Worm (Caenorhabditis elegans): Measurements from ENCODE around the gene chst-1.

The chst-1 gene

DNA sequence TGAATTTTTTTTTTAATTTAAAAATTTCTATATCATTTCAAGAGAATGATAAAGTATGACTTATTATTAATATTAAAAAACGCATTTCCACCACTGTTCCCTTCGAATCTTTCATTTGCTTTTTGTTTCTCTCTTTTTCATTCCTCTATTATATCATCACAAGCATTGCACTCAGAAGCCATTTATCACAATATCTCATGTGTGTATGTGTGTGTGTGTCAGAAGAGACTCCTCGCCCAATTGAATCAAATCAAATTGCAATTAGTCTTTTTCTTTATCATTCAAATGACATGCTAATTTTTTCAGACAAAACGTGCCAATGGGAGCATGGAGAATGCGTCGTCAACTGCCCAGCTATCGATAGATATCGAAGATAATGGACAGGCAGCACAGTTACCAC is 9.4 kb upstream of the chst-1 start, which contains the start of gene unc-105:
Gene unc-105 (plus strand): TSS at position 301 of the 400 bp plus-strand sequence.
- TF ChIP-seq cebp-2 (GFP tag; IDR thresholded peaks at IDR 0.05) (no peak), tbp1 (GFP tag; optimal IDR thresholded peaks at IDR 0.05) (no peak), dox-1 (GFP tag; IDR thresholded peaks at IDR 0.05) (no peak), B0261.1 (tag; optimal IDR thresholded peaks at IDR 0.05) (no peak), chd-7 (tag; optimal IDR thresholded peaks at IDR 0.05) (no peak), snpc-4 (GFP tag; optimal IDR thresholded peaks at IDR 0.05) (no peak), snpc-4 (tag; optimal IDR thresholded peaks at IDR 0.05) (no peak), nfyb-1 (GFP tag; IDR thresholded peaks at IDR 0.05) (no peak), ceh-58 (GFP tag; IDR thresholded peaks at IDR 0.05) (no peak), nhr-179 (tag; optimal IDR thresholded peaks at IDR 0.05) (no peak), dpff-1 (tag; optimal IDR thresholded peaks at IDR 0.05) (no peak), athp-1 (tag; optimal IDR thresholded peaks at IDR 0.05) (no peak), ceh-27 (GFP tag; optimal IDR thresholded peaks at IDR 0.05) (no peak), hlh-26 (GFP tag; conservative IDR thresholded peaks at IDR 0.05) (no peak), madf-6 (GFP tag; IDR thresholded peaks at IDR 0.05) (no peak), ceh-91 (GFP tag; IDR thresholded peaks at IDR 0.05) (no peak), lag-1 (GFP tag; IDR thresholded peaks at IDR 0.05) (no peak), egrh-3 (GFP tag; IDR thresholded peaks at IDR 0.05) (no peak), F37B4.10 (GFP tag; IDR thresholded peaks at IDR 0.05) (no peak), aptf-3 (GFP tag; IDR thresholded peaks at IDR 0.05) (no peak), mcd-1 (GFP tag; IDR thresholded peaks at IDR 0.05) (no peak)

DNA sequence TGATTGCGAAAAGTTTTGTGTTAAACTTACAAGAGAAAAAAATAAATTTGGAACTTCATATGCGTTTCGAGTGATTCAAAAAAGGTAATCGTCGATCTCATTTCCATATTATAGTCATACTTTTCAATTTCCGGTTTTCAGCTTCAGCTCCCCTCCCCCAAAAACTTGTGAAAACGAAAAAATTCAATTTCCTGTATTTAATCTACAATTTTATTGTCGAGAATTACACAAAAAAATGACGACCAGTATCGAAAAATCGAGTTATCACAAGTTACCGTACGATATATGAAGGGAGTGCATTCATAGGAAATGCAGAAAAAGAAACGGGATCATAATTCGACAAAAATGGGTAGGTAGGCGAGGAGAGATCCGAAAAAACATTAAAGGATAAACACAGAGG is 5.3 kb upstream of the chst-1 start, which contains the start of gene lron-4:
Gene lron-4 (minus strand): TSS at position 101 of the 400 bp plus-strand sequence.
- TF ChIP-seq B0035.1 (tag; optimal IDR thresholded peaks at IDR 0.05) (no peak), F39B2.1 (GFP tag; IDR thresholded peaks at IDR 0.05) (no peak), zfh-2 (GFP tag; conservative IDR thresholded peaks at IDR 0.05) (no peak), egrh-3 (GFP tag; IDR thresholded peaks at IDR 0.05) (no peak), unc-62 (GFP tag; optimal IDR thresholded peaks at IDR 0.05) (no peak), lsl-1 (GFP tag; optimal IDR thresholded peaks at IDR 0.05) (no peak), cebp-2 (GFP tag; IDR thresholded peaks at IDR 0.05) (no peak), snpc-1.3 (tag; optimal IDR thresholded peaks at IDR 0.05; ENCODE audit: insufficient read depth) (no peak), ZK185.1 (tag; optimal IDR thresholded peaks at IDR 0.05; ENCODE audit: poor library complexity, severe bottlenecking) (no peak), Y95B8A.8 (GFP tag; IDR thresholded peaks at IDR 0.05) (no peak), B0261.1 (tag; optimal IDR thresholded peaks at IDR 0.05) (no peak), efl-1 (GFP tag; optimal IDR thresholded peaks at IDR 0.05) (no peak), ztf-18 (tag; optimal IDR thresholded peaks at IDR 0.05) (no peak), rec-8 (tag; optimal IDR thresholded peaks at IDR 0.05) (no peak), bed-2 (GFP tag; IDR thresholded peaks at IDR 0.05) (no peak), pha-4 (tag; optimal IDR thresholded peaks at IDR 0.05) (no peak), tlf-1 (GFP tag; optimal IDR thresholded peaks at IDR 0.05) (no peak), B0019.2 (GFP tag; conservative IDR thresholded peaks at IDR 0.05) (no peak), Y53G8AR.9 (GFP tag; conservative IDR thresholded peaks at IDR 0.05) (no peak), repo-1 (tag; optimal IDR thresholded peaks at IDR 0.05) (no peak)

DNA sequence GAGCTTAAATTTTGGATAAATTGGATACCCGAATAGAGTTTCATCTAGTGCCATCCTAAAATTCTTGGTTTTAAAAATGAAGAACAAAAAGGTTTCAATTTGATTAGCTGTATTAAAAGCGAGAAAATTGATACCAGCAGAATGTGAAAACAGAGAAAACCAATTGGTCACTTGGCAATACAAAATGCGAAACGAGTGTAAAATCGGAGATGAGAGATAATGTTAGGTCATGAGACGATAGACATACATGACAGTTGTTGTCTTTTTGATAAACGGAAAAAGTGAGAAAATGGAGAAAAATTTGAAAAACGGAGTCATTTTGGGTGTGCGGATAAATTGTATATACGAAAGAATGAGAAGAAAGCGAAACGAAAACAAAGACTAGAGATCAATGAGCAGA is 1.8 kb downstream of the chst-1 start, which contains the start of gene sfxn-5:
Gene sfxn-5 (minus strand): TSS at position 55 of the 400 bp plus-strand sequence.
- TF ChIP-seq unc-130 (GFP tag; optimal IDR thresholded peaks at IDR 0.05) (no peak), akir-1 (GFP tag; optimal IDR thresholded peaks at IDR 0.05) (no peak), nhr-80 (tag; optimal IDR thresholded peaks at IDR 0.05) (peak; percentile 49), hmg-1.2 (GFP tag; IDR thresholded peaks at IDR 0.05) (peak; percentile 26; the same call in 1 of the 2 replicates)

Measured in whole organism, young adult.